Fruit fly (Drosophila melanogaster) S2 (cell line): ENCODE measurements around the gene Ctr1C.

Experiments
- CG8478 ChIP-seq: fragments of >200 bp; optimal IDR thresholded peaks from 2 replicates; lab custom pipeline; 2018
- CTCF ChIP-seq, 2 experiments: fragments of >200 bp; optimal IDR thresholded peaks; 2 replicates each; lab custom pipeline; 2018

The Ctr1C gene

DNA sequence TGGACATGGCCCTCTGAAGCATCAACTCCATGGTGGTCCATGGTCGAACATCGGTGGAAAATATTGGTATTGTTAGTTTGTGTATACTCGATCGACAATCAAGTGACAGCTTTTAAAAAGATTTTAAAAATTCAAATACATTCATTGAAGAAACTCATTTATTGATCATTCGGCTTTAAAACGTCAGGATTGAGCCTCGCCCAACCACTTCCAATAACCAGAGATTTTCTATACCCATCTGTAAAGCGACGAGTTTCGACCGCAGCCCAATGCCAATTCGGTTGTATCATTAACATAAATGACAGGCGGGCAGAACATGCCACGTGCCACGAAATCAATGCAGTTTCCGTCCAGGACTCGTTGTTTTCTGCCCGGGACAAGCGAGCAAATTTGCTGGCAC, at the start of gene Ctr1C:
Gene Ctr1C, minus strand, starts transcription at position 101 of the 400 bp plus-strand sequence.
- TF ChIP-seq CG8478 (lab: Kevin White, UChicago): no peak
- no peak for TF ChIP-seq CTCF (optimal IDR thresholded peaks at IDR 0.05; lab: Kevin White, UChicago)

DNA sequence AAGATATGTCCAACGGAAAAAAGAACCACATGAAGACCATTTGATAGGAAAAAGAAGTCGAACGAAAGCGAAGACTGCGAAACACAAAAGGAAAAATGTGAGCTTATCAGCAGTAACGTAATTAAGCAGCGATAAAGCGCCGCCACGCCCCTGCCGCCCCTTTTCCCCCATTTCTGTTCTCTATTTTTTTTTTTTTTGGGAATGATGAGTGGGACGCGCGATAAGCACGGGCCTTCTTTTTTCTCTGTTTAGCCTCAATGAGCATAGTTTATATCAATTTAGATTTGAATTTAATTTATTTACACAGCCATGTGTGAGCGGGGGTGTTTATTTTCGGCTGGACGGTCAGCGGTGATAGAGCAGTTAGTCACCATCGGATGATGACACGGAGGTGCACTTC, 46.0 kb upstream of the Ctr1C start:
- TF ChIP-seq CG8478 (lab: Kevin White, UChicago): no peak
- no peak for TF ChIP-seq CTCF (optimal IDR thresholded peaks at IDR 0.05; lab: Kevin White, UChicago)

DNA sequence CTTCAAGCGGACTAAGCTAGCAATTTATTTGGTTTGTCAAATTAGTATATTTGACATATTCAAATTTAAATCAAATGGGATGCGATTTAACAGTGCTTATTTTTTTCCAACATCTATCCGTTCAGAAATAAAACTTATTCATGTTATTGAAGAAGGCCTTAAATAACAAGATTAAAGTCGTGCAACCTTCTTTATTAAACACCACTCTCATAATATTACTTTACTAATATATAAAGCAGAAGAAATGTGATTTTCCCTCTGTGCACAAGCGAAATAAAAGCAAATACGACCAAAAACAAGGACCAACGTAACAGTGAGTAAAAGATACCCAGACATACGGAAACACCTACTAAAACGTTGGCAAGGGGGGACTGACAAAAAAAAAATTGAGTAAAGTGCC, 42.5 kb upstream of the Ctr1C start:
- TF ChIP-seq CTCF (optimal IDR thresholded peaks at IDR 0.05; lab: Kevin White, UChicago) (no peak), CG8478 (lab: Kevin White, UChicago) (no peak)

DNA sequence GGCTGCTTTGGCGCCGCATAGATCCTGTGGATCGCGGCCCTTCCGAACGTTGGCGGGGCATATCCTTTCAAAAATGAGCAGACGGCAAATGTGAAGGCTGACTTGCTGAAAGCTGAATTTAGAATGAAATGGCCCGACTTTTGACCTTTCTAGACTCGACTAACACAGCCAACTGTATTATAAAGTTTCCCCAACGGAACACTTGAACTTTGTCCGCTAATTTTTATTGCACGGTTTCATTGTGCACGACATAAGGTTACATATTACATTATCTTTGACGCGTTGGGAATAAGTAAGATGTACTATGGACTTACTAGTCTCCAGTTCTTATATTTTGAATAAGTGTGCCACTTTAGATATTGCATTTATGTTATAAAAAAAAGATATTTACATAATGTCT, 28.2 kb upstream of the Ctr1C start, which contains the start of gene CG31007:
Gene CG31007, minus strand, starts transcription at position 101 of the 400 bp plus-strand sequence.
- TF ChIP-seq CTCF (optimal IDR thresholded peaks at IDR 0.05; lab: Kevin White, UChicago) (no peak), CG8478 (lab: Kevin White, UChicago) (no peak)

DNA sequence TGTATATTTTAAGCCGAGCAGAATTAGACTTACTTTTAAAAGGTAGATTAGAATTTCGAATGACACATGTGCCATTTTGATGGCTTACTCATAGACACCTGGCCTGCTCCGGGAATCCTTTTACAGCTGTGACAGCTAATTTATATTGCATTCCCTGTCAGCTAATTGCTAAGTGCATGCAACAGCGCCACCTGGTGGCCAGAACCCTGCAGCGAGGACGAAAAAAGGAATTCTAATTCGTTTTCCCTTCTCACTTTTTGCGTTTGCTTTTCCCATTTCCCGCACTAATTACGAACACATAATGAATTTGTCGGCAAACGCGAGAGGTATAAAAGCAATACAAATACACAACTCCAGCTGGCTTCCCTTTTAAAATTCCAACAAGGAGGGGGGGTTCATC, 25.8 kb upstream of the Ctr1C start, which contains the start of gene CG31008:
Gene CG31008, minus strand, starts transcription at position 59 of the 400 bp plus-strand sequence.
- TF ChIP-seq CTCF (optimal IDR thresholded peaks at IDR 0.05; lab: Kevin White, UChicago) (peak; percentile 77 to 78), CG8478 (lab: Kevin White, UChicago) (no peak)

DNA sequence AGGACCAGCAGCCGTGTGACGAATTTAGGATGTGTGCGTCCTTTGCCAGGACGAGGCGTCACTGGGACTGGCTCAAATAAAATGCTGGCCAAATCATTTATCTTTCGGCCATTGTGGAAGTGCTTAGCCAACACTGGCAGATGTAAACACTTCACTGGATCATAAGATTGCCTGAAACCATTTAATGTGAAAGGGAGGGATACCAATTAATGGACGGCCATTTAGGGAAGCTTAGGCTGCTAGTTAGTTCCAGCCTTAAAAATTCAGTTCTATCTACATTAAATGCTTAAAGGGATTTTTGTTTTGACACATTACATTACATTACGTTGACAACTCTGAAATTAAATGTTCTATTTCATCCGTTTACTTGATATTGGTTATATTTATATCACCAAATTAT, 4.7 kb downstream of the Ctr1C start, which contains the start of gene CG15548:
Gene CG15548, plus strand, starts transcription at position 301 of the 400 bp plus-strand sequence.
- no peak for TF ChIP-seq CTCF (optimal IDR thresholded peaks at IDR 0.05; lab: Kevin White, UChicago)
- TF ChIP-seq CG8478 (lab: Kevin White, UChicago): no peak

DNA sequence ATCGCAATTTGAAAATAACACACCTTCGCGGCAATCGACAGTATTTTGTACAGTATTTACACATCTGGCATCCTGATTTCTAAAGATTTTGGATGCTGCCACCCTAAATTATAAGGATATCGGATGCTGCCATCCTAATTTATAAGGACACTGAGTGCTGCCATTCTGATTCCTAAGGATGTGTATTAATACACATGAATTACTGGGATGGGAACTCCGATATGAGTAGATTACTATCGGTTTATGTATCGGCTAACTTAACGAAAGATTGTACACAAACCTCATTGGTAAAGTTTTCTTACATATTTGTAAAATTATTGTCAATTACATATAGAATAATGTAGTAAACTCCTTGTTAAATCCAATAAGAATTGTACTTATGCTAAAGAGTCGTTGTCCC, 17.8 kb downstream of the Ctr1C start:
- TF ChIP-seq CG8478 (lab: Kevin White, UChicago): no peak
- TF ChIP-seq CTCF (optimal IDR thresholded peaks at IDR 0.05; lab: Kevin White, UChicago): peak; percentile 77 to 85

DNA sequence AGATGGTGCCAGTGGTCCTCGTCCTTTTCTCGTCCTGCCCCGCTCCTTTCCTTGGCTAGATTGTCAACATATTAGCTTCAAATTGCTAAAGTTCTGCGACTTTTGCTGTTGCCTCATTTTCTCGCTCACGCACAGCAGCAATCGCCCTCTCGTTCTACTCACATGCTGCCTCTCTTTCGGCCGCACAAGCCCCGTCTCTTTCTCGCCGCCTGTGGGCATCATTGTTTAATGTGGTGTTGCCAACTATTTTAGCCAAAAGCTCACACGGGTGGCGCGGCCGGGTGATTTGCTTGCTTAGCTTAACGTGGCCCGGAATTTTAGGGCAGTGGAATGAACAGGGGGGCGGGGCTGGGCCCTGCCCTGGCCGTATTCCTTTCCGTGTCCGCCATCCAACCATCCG, 23.9 kb downstream of the Ctr1C start:
- TF ChIP-seq CG8478 (lab: Kevin White, UChicago) (no peak), CTCF (optimal IDR thresholded peaks at IDR 0.05; lab: Kevin White, UChicago) (no peak)

DNA sequence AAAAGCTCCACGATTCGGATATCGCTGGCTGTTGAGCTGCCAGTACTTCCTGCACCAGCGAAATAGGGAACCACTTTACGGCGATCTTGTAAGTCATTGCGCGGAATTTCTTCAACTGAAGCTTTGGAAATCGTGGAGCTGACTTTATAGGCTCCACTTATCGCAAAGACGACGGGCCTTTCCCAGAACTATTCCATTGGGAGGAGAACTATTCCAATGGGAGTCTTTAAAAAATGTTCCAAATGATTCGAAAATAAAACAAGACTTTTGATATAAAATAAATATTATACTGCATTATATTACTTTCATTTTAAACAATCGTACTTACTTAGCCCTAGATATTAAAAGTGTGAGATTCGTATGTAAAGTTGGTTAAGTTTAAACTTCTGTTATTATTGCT, 27.1 kb downstream of the Ctr1C start, which contains the start of gene CG15550:
Gene CG15550, minus strand, starts transcription at position 101 of the 400 bp plus-strand sequence.
- TF ChIP-seq CG8478 (lab: Kevin White, UChicago) (no peak), CTCF (optimal IDR thresholded peaks at IDR 0.05; lab: Kevin White, UChicago) (no peak)

DNA sequence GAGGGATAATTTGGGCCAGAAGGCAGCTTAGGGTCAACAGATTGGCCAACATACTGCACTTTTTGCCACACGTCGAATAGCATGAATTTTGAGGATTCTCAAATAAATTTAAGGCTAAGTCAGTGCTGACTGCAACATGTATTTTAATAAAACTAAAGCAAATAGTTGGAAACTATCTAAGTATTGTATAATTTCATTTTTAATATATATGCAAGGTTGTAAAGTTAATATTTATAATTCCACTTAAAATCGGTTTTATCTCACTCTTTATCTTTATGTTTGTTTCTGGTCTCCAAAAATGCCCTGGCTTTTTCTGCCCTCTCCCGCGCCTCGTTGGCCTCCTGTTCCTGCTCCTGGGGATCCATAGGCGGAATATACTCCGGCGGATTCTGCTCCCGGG, 27.7 kb downstream of the Ctr1C start, which contains the start of gene CG15549:
Gene CG15549, minus strand, starts transcription at position 101 of the 400 bp plus-strand sequence.
- TF ChIP-seq CG8478 (lab: Kevin White, UChicago): no peak
- no peak for TF ChIP-seq CTCF (optimal IDR thresholded peaks at IDR 0.05; lab: Kevin White, UChicago)

DNA sequence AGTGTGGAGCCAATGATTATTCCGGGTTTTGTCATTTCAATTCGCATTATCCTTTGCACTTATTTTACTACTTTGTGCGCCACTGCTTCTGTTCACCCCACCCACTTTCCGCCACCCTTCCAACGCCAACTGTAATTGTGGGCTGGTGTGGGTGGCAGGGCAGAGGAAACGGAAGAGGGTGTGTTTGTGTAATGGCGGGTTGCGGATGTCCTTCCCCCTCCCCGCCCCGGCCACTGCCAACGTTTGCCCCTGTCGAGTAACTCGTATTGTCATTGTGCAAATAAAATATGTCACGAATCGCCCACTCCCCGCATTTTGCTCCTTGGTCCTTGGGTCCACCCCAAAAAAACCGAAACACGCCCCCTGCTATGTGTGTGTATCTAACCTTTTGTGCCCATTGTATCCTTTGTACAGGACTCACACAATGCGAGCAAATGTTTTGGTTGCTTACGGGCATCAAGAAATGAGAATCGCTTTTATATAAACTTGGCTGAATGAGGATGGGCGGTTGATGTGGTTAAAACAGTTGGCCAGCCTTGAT, 30.2 kb downstream of the Ctr1C start:
- no peak for TF ChIP-seq CG8478 (lab: Kevin White, UChicago)
- TF ChIP-seq CTCF (optimal IDR thresholded peaks at IDR 0.05; lab: Kevin White, UChicago): no peak

DNA sequence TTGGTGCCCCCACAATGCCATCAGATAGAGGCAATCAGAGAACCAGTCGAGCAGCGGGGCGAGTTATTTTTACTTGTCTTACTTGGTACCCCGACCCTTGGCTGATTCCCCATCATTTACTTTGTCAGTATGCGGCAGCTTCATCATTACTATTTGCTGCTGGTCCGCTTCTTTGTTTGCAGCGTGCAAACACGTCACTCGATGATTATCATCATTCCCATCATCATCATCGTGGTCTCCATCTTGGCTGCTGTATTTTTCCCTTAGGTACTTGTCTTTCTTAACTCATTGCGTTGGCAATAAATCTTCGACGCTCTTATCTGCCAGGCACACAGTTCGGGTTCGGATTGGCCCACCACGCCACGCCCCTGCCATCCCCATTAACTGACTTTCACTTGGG, 32.0 kb downstream of the Ctr1C start:
- no peak for TF ChIP-seq CG8478 (lab: Kevin White, UChicago)
- no peak for TF ChIP-seq CTCF (optimal IDR thresholded peaks at IDR 0.05; lab: Kevin White, UChicago)

DNA sequence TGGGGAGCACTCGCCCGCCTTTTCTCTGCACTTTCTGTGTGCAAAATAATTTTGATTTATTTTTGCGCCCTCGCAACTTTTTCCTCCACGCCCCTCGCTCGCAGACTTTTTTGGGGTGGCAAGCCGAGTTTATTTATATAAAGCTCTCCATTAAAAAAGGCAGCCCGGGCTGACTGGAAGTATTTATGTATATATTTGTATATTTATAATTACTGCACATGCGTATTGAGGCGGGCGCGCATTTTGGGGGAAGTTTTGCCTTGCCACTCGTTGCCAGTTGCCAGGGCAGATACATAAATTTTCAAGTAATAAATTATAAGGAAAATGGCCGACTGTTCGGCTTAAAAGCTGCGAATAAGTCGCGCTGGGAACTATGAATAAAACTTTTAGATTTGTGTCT, 35.5 kb downstream of the Ctr1C start:
- TF ChIP-seq CTCF (optimal IDR thresholded peaks at IDR 0.05; lab: Kevin White, UChicago): no peak
- no peak for TF ChIP-seq CG8478 (lab: Kevin White, UChicago)

DNA sequence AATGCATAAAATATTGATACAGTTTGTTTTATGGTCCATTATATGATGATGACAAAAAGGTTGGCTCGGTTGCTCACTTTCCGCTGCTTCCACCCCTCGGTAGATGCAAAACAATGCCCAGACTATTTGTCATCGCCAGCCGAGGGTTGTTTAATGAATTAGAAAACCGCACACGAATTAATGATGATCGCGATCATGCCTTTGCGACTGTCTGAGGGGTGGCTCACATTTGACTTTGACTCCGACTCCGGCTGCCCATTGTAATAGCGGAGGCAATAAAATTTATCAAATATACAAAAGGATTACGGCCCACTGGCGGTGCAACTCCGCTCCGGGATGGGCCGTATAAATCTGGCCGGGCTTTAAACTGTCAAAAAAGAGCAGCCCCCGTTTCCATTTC, 38.1 kb downstream of the Ctr1C start:
- no peak for TF ChIP-seq CTCF (optimal IDR thresholded peaks at IDR 0.05; lab: Kevin White, UChicago)
- no peak for TF ChIP-seq CG8478 (lab: Kevin White, UChicago)

DNA sequence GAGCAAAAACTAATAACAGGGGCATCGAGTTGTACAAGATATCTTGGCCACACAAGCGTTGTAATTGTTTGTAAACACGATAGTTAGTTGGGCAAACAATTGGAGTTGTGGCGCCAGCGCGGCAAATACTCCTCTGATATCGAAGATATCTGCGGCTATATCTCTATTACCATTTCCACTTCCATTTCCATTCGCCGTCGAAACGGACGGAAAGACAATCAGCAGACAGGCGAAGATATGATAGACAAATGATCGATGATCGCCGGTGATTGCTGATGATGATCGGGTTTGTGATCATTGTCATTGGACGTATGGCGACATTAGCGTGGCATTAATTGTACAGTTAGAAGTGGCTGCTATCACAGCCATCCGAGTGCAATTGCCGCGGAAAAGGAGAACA, 38.7 kb downstream of the Ctr1C start:
- TF ChIP-seq CG8478 (lab: Kevin White, UChicago): no peak
- TF ChIP-seq CTCF (optimal IDR thresholded peaks at IDR 0.05; lab: Kevin White, UChicago): no peak

DNA sequence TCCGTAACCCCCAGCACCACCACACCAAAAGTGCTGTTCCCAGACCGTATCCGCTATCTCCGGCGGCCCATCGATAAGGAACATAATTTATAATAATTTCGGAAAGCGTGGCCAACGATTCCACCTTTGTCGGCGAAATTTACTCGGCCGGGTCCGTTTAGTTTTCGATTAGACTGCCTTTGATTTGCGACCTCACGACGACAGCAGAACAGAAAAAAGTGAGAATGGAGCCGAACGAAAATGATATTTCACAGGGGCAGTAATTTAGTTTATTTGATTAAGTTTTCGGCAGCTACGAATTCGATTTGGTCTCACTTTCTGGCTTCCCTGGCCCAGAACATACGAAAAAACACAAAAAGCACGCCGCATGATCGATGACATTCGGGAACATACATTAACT, 40.5 kb downstream of the Ctr1C start:
- no peak for TF ChIP-seq CG8478 (lab: Kevin White, UChicago)
